Worm (Caenorhabditis elegans): ENCODE results near the gene sams-3.

The sams-3 gene

ce11 chrIV:5817459-5817858 lies 31.0 kb upstream of the sams-3 start (continued):
- TF ChIP-seq ZK546.5 (tag; optimal IDR thresholded peaks at IDR 0.05) (no peak), nhr-21 (tag; optimal IDR thresholded peaks at IDR 0.05) (peak; percentile 69), dmd-4 (tag; optimal IDR thresholded peaks at IDR 0.05) (no peak), elt-3 (tag; optimal IDR thresholded peaks at IDR 0.05) (no peak), ceh-16 (tag; optimal IDR thresholded peaks at IDR 0.05) (no peak), R02D3.7 (tag; optimal IDR thresholded peaks at IDR 0.05) (no peak), unc-55 (GFP tag; optimal IDR thresholded peaks at IDR 0.05) (peak; percentile 9), unc-62 (GFP tag; optimal IDR thresholded peaks at IDR 0.05) (no peak), sma-9 (GFP tag; optimal IDR thresholded peaks at IDR 0.05) (peak; percentile 85), sma-9 (tag; optimal IDR thresholded peaks at IDR 0.05) (peak; percentile 24), aly-2 (tag; optimal IDR thresholded peaks at IDR 0.05) (no peak)

- no peak for TF ChIP-seq ZK546.5 (tag; optimal IDR thresholded peaks at IDR 0.05)
Measured at ce11 chrIV:5820056-5820799, 28.2 kb upstream of the sams-3 start.

ce11 chrIV:5820953-5821352 lies 27.5 kb upstream of the sams-3 start:
- TF ChIP-seq fos-1 (tag; optimal IDR thresholded peaks at IDR 0.05) (peak; percentile 60), unc-55 (GFP tag; optimal IDR thresholded peaks at IDR 0.05) (peak; percentile 29), snpc-4 (tag; optimal IDR thresholded peaks at IDR 0.05) (no peak)

- no peak for TF ChIP-seq nhr-6 (tag; optimal IDR thresholded peaks at IDR 0.05)
- TF ChIP-seq F13H6.1 (tag; optimal IDR thresholded peaks at IDR 0.05), result peak; percentile 62
- no peak for TF ChIP-seq mbf-1 (tag; optimal IDR thresholded peaks at IDR 0.05)
- no peak for TF ChIP-seq gmeb-1 (tag; optimal IDR thresholded peaks at IDR 0.05)
- no peak for TF ChIP-seq elt-1 (tag; optimal IDR thresholded peaks at IDR 0.05)
- TF ChIP-seq unc-39 (tag; optimal IDR thresholded peaks at IDR 0.05), result no peak
- TF ChIP-seq ztf-11 (tag; optimal IDR thresholded peaks at IDR 0.05), result no peak
- TF ChIP-seq Y55F3AM.14 (GFP tag; optimal IDR thresholded peaks at IDR 0.05), result no peak
- TF ChIP-seq nhr-25 (tag; optimal IDR thresholded peaks at IDR 0.05), result no peak
- no peak for TF ChIP-seq ztf-4 (tag; optimal IDR thresholded peaks at IDR 0.05)
- TF ChIP-seq unc-55 (GFP tag; optimal IDR thresholded peaks at IDR 0.05), result peak; percentile 14
- TF ChIP-seq fos-1 (tag; optimal IDR thresholded peaks at IDR 0.05), result peak; percentile 16
- TF ChIP-seq unc-62 (GFP tag; optimal IDR thresholded peaks at IDR 0.05), result no peak
- TF ChIP-seq lin-11 (tag; optimal IDR thresholded peaks at IDR 0.05), result no peak
- TF ChIP-seq peb-1 (tag; optimal IDR thresholded peaks at IDR 0.05), result no peak
- TF ChIP-seq nhr-77 (tag; optimal IDR thresholded peaks at IDR 0.05), result no peak
- no peak for TF ChIP-seq nhr-237 (tag; optimal IDR thresholded peaks at IDR 0.05)
- TF ChIP-seq ztf-1 (GFP tag; conservative IDR thresholded peaks at IDR 0.05), result no peak
- TF ChIP-seq snpc-4 (tag; optimal IDR thresholded peaks at IDR 0.05), result no peak
- no peak for TF ChIP-seq ceh-82 (tag; optimal IDR thresholded peaks at IDR 0.05)
- TF ChIP-seq zag-1 (tag; optimal IDR thresholded peaks at IDR 0.05), result no peak
- no peak for TF ChIP-seq lin-39 (tag; optimal IDR thresholded peaks at IDR 0.05)
- no peak for TF ChIP-seq mdl-1 (tag; optimal IDR thresholded peaks at IDR 0.05)
- peak in 1 of 2 experiments; percentile 11 for TF ChIP-seq lsy-2 (tag; optimal IDR thresholded peaks at IDR 0.05)
- no peak for TF ChIP-seq aly-2 (tag; optimal IDR thresholded peaks at IDR 0.05)
- TF ChIP-seq nhr-10 (tag; optimal IDR thresholded peaks at IDR 0.05), result no peak
- TF ChIP-seq alr-1 (tag; optimal IDR thresholded peaks at IDR 0.05), result no peak
- TF ChIP-seq egl-27 (tag; optimal IDR thresholded peaks at IDR 0.05), result no peak
- no peak for TF ChIP-seq sma-3 (GFP tag; optimal IDR thresholded peaks at IDR 0.05)
- TF ChIP-seq dmd-4 (tag; optimal IDR thresholded peaks at IDR 0.05), result no peak
- TF ChIP-seq ama-1 (optimal IDR thresholded peaks at IDR 0.05), result no peak
- TF ChIP-seq ZK546.5 (tag; optimal IDR thresholded peaks at IDR 0.05), result no peak
- TF ChIP-seq blmp-1 (tag; optimal IDR thresholded peaks at IDR 0.05; ENCODE audit: insufficient read depth), result no peak
- no peak for TF ChIP-seq nhr-12 (tag; optimal IDR thresholded peaks at IDR 0.05)
- TF ChIP-seq sma-9 (GFP tag; optimal IDR thresholded peaks at IDR 0.05), result no peak
- TF ChIP-seq sma-9 (tag; optimal IDR thresholded peaks at IDR 0.05), result no peak
- TF ChIP-seq nhr-21 (tag; optimal IDR thresholded peaks at IDR 0.05), result no peak
- TF ChIP-seq sem-4 (tag; optimal IDR thresholded peaks at IDR 0.05), result no peak
- TF ChIP-seq C34F6.9 (tag; optimal IDR thresholded peaks at IDR 0.05), result peak; percentile 7
- TF ChIP-seq crh-2 (tag; optimal IDR thresholded peaks at IDR 0.05), result no peak
- TF ChIP-seq nhr-129 (tag; optimal IDR thresholded peaks at IDR 0.05), result peak; percentile 62
- TF ChIP-seq lin-13 (GFP tag; optimal IDR thresholded peaks at IDR 0.05), result no peak
- no peak for TF ChIP-seq nhr-11 (tag; optimal IDR thresholded peaks at IDR 0.05)
- no peak for TF ChIP-seq R02D3.7 (tag; optimal IDR thresholded peaks at IDR 0.05)
- no peak for TF ChIP-seq nhr-23 (tag; optimal IDR thresholded peaks at IDR 0.05)
Measured at ce11 chrIV:5821997-5822396, 26.5 kb upstream of the sams-3 start.
